Worm (Caenorhabditis elegans) whole organism, late embryonic: ENCODE results near the gene Y42G9A.3.
A peak's percentile ranks its signal among the peaks of the same experiment; 100 is the strongest.

Experiments used
- C08G9.2 ChIP-seq: sonication (generic microtip); optimal IDR thresholded peaks from 2 replicates; lab custom pipeline; 2016; ENCODE audit warnings: mild to moderate bottlenecking, missing genetic modification characterization, moderate library complexity, missing compliant biosample characterization
- C38D4.7 ChIP-seq: fragments of 200-800 bp; sonication (Bioruptor generic); optimal IDR thresholded peaks from 2 replicates; lab custom pipeline; 2018; ENCODE audit warnings: mild to moderate bottlenecking, missing genetic modification characterization, moderate library complexity, missing compliant biosample characterization
- Y22D7AL.16 ChIP-seq: sonication (generic microtip); optimal IDR thresholded peaks from 2 replicates; lab custom pipeline; 2016; ENCODE audit warnings: missing genetic modification characterization, missing compliant biosample characterization
- ama-1 ChIP-seq: fragments of 150-350 bp; optimal IDR thresholded peaks from 2 replicates; lab custom pipeline; 2014
- ceh-14 ChIP-seq: sonication (generic microtip); optimal IDR thresholded peaks from 2 replicates; lab custom pipeline; 2016; ENCODE audit warnings: missing genotype, missing genetic modification characterization, missing compliant biosample characterization
- ceh-18 ChIP-seq: sonication (generic microtip); optimal IDR thresholded peaks from 2 replicates; lab custom pipeline; 2016; ENCODE audit warnings: missing genetic modification characterization, missing compliant biosample characterization
- ceh-19 ChIP-seq: fragments of 200-800 bp; sonication (Bioruptor generic); optimal IDR thresholded peaks from 2 replicates; lab custom pipeline; 2018; ENCODE audit warnings: mild to moderate bottlenecking, missing genetic modification characterization, missing compliant biosample characterization
- ceh-31 ChIP-seq: sonication (generic microtip); optimal IDR thresholded peaks from 2 replicates; lab custom pipeline; 2016; ENCODE audit warnings: missing genetic modification characterization, missing compliant biosample characterization
- ceh-34 ChIP-seq: sonication (generic microtip); optimal IDR thresholded peaks from 2 replicates; lab custom pipeline; 2016; ENCODE audit warnings: mild to moderate bottlenecking, missing genetic modification characterization, missing compliant biosample characterization
- ceh-48 ChIP-seq: sonication (generic microtip); optimal IDR thresholded peaks from 2 replicates; lab custom pipeline; 2016; ENCODE audit warnings: missing genetic modification characterization, inconsistent platforms, missing compliant biosample characterization
- ceh-9 ChIP-seq: sonication (generic microtip); optimal IDR thresholded peaks from 2 replicates; lab custom pipeline; 2016; ENCODE audit warnings: mild to moderate bottlenecking, missing genetic modification characterization, inconsistent platforms, missing compliant biosample characterization
- dmd-4 ChIP-seq: sonication (generic microtip); optimal IDR thresholded peaks from 2 replicates; lab custom pipeline; 2016; ENCODE audit warnings: borderline replicate concordance, missing genetic modification characterization, missing compliant biosample characterization
- ets-4 ChIP-seq: sonication (generic microtip); optimal IDR thresholded peaks from 2 replicates; lab custom pipeline; 2016; ENCODE audit warnings: missing genetic modification characterization, missing compliant biosample characterization
- fax-1 ChIP-seq: sonication (generic microtip); optimal IDR thresholded peaks from 2 replicates; lab custom pipeline; 2016; ENCODE audit warnings: missing genotype, missing genetic modification characterization, missing compliant biosample characterization
- fkh-10 ChIP-seq: fragments of 150-350 bp; optimal IDR thresholded peaks from 2 replicates; lab custom pipeline; 2014; ENCODE audit warnings: missing biosample characterization, missing genetic modification reagents, missing genetic modification characterization
- hlh-30 ChIP-seq: sonication (generic microtip); optimal IDR thresholded peaks from 2 replicates; lab custom pipeline; 2017; ENCODE audit warnings: antibody characterized with exemption, missing genetic modification characterization, missing compliant biosample characterization; ENCODE audit not compliant: insufficient read depth
- hlh-8 ChIP-seq: sonication (generic microtip); optimal IDR thresholded peaks from 2 replicates; lab custom pipeline; 2016; ENCODE audit warnings: missing genotype, missing genetic modification characterization, missing compliant biosample characterization
- madf-2 ChIP-seq: sonication (generic microtip); optimal IDR thresholded peaks from 2 replicates; lab custom pipeline; 2017; ENCODE audit warnings: missing genetic modification characterization, missing compliant biosample characterization
- mec-3 ChIP-seq: sonication (generic microtip); optimal IDR thresholded peaks from 2 replicates; lab custom pipeline; 2016; ENCODE audit warnings: borderline replicate concordance, missing genetic modification characterization, missing compliant biosample characterization
- nfya-1 ChIP-seq: sonication (generic microtip); optimal IDR thresholded peaks from 2 replicates; lab custom pipeline; 2017; ENCODE audit warnings: missing genetic modification characterization, mild to moderate bottlenecking, missing compliant biosample characterization, antibody characterized with exemption, moderate library complexity
- nhr-232 ChIP-seq: sonication (generic microtip); optimal IDR thresholded peaks from 2 replicates; lab custom pipeline; 2016; ENCODE audit warnings: missing genetic modification characterization, missing compliant biosample characterization
- npax-4 ChIP-seq: sonication (generic microtip); optimal IDR thresholded peaks from 2 replicates; lab custom pipeline; 2016; ENCODE audit warnings: missing genetic modification characterization, missing compliant biosample characterization
- odd-2 ChIP-seq: sonication (generic microtip); optimal IDR thresholded peaks from 2 replicates; lab custom pipeline; 2017; ENCODE audit warnings: antibody characterized with exemption, mild to moderate bottlenecking, missing genetic modification characterization, missing compliant biosample characterization
- pat-9 ChIP-seq: fragments of 200-800 bp; sonication (Bioruptor generic); optimal IDR thresholded peaks from 2 replicates; lab custom pipeline; 2018; ENCODE audit warnings: mild to moderate bottlenecking, missing genetic modification characterization, moderate library complexity, missing compliant biosample characterization
- pax-1 ChIP-seq: fragments of 150-350 bp; optimal IDR thresholded peaks from 2 replicates; lab custom pipeline; 2014; ENCODE audit warnings: missing biosample characterization, missing genetic modification characterization
- pha-4 ChIP-seq: fragments of 150-350 bp; optimal IDR thresholded peaks from 2 replicates; lab custom pipeline; 2018; ENCODE audit warnings: missing biosample characterization, missing genetic modification reagents, missing genetic modification characterization
- pqm-1 ChIP-seq: sonication (generic microtip); optimal IDR thresholded peaks from 2 replicates; lab custom pipeline; 2016; ENCODE audit warnings: missing genetic modification characterization, missing compliant biosample characterization
- pros-1 ChIP-seq: fragments of 150-350 bp; optimal IDR thresholded peaks from 2 replicates; lab custom pipeline; 2014; ENCODE audit warnings: missing biosample characterization, missing genetic modification reagents, missing genetic modification characterization
- ref-2 ChIP-seq: sonication (generic microtip); optimal IDR thresholded peaks from 2 replicates; lab custom pipeline; 2016; ENCODE audit warnings: missing genetic modification characterization, missing compliant biosample characterization
- rnt-1 ChIP-seq: sonication (generic microtip); optimal IDR thresholded peaks from 2 replicates; lab custom pipeline; 2016; ENCODE audit warnings: missing genetic modification characterization, missing compliant biosample characterization
- sdc-2 ChIP-seq: sonication (generic microtip); optimal IDR thresholded peaks from 2 replicates; lab custom pipeline; 2016; ENCODE audit warnings: missing genotype, missing genetic modification characterization, missing compliant biosample characterization
- sox-4 ChIP-seq: sonication (generic microtip); optimal IDR thresholded peaks from 2 replicates; lab custom pipeline; 2017; ENCODE audit warnings: mild to moderate bottlenecking, missing genetic modification characterization, inconsistent platforms, missing compliant biosample characterization
- tbx-2 ChIP-seq: sonication (generic microtip); optimal IDR thresholded peaks from 2 replicates; lab custom pipeline; 2016; ENCODE audit warnings: missing genetic modification characterization, missing compliant biosample characterization
- tbx-7 ChIP-seq: sonication (generic microtip); optimal IDR thresholded peaks from 2 replicates; lab custom pipeline; 2016; ENCODE audit warnings: missing genotype, missing genetic modification characterization, missing compliant biosample characterization
- ttx-3 ChIP-seq: sonication (generic microtip); optimal IDR thresholded peaks from 2 replicates; lab custom pipeline; 2016; ENCODE audit warnings: missing genetic modification reagents, missing genetic modification characterization, missing compliant biosample characterization
- unc-42 ChIP-seq: sonication (generic microtip); optimal IDR thresholded peaks from 2 replicates; lab custom pipeline; 2016; ENCODE audit warnings: missing genotype, missing genetic modification characterization, missing compliant biosample characterization
- unc-55 ChIP-seq: sonication (generic microtip); optimal IDR thresholded peaks from 2 replicates; lab custom pipeline; 2017; ENCODE audit warnings: missing biosample characterization, missing genetic modification reagents, missing genetic modification characterization
- unc-86 ChIP-seq: sonication (generic microtip); optimal IDR thresholded peaks from 2 replicates; lab custom pipeline; 2016; ENCODE audit warnings: missing genetic modification characterization, missing compliant biosample characterization

Gene Y42G9A.3

DNA sequence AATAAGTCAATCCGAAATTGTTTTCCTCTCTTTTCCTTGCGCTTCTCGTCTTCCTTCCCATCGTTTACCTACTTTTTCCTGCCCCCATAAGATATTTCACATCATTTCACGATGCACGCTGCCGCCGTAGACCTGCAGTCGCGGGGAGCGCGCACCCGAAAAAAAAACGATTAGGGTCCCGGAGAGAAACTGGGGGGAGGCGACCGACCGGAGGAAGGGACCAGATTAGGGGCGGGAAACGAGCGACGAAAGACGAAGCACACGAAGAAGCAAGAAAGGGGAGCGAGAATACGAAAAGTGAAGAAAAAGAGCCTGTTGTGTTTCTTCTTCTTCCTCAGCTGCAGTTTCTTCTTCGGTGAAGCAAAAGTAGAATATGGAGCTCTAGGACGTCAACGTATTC is 10.8 kb upstream of the Y42G9A.3 start:
- TF ChIP-seq ets-4 (tag; lab: Kevin White, UChicago) (no peak), pqm-1 (tag; lab: Kevin White, UChicago) (no peak), ceh-31 (tag; lab: Kevin White, UChicago) (peak; percentile 42), tbx-2 (tag; lab: Kevin White, UChicago) (peak; percentile 29), ceh-19 (peak; percentile 10), unc-42 (tag; lab: Kevin White, UChicago) (peak; percentile 74), ref-2 (tag; lab: Kevin White, UChicago) (peak; percentile 30), sdc-2 (tag; lab: Kevin White, UChicago) (peak; percentile 22)
- TF ChIP-seq, all 69 proteins: peak for 6

DNA sequence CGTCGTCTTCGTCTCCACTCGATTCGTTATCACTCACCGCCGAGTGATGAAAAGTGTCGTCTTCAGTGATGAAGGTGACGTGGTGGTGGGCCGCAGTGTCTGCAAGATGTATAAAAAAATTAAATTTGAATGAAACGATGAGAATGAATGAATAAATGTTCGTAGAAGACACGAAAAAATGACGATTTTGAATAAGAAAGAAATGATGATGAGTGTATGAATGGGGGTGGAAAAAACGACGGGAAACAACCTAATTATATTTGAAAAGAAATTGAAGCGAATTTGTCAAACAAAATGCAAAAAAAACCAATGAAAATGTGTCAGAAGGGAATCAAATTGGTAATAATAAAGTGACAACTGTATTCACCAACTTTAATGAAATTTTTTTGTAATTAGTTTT is 9.9 kb upstream of the Y42G9A.3 start, which contains the start of gene mvk-1:
Gene mvk-1 (minus strand): TSS at position 101 of the 400 bp plus-strand sequence.
- no peak for TF ChIP-seq ceh-48
- TF ChIP-seq tbx-7 (tag; lab: Kevin White, UChicago), result no peak
- no peak for TF ChIP-seq ceh-9
- no peak for TF ChIP-seq pat-9 (tag; lab: Kevin White, UChicago)
- TF ChIP-seq mec-3, result no peak
- no peak for TF ChIP-seq ceh-19
- no peak for TF ChIP-seq pha-4 (tag; lab: Kevin White, UChicago)
- no peak for TF ChIP-seq rnt-1 (tag; lab: Kevin White, UChicago)
- TF ChIP-seq hlh-30 (tag; lab: Kevin White, UChicago), result no peak
- no peak for TF ChIP-seq madf-2 (tag; lab: Kevin White, UChicago)
- no peak for TF ChIP-seq ref-2 (tag; lab: Kevin White, UChicago)
- TF ChIP-seq, all 69 proteins: peak for 0

DNA sequence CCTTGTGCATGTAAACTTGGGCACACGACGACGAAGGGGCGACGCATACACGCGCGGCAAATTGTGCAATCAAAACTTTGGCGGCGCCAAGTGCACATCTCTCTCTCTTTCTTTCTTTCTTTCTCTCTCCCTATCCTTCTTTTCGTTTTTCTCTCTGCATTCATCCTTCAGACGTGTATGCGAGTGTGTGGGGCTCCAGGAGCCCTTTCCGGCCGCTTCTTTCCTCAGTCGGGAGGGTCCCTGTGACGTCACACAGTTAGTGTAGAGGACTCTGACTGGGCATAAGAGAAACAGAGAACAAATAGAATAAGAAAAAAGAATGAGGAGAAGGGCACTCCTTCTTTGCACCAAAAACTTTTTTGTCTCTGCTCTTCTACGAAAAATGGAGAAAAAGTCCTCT is 8.6 kb upstream of the Y42G9A.3 start:
- TF ChIP-seq fax-1 (tag; lab: Kevin White, UChicago), result peak; percentile 6
- peak; percentile 25 for TF ChIP-seq madf-2 (tag; lab: Kevin White, UChicago)
- TF ChIP-seq ama-1 (lab: Kevin White, UChicago), result no peak
- peak; percentile 39 for TF ChIP-seq tbx-2 (tag; lab: Kevin White, UChicago)
- no peak for TF ChIP-seq hlh-8 (tag; lab: Kevin White, UChicago)
- peak; percentile 63 for TF ChIP-seq ceh-18 (tag; lab: Kevin White, UChicago)
- peak; percentile 43 for TF ChIP-seq nfya-1 (tag; lab: Kevin White, UChicago)
- TF ChIP-seq pros-1 (tag; lab: Kevin White, UChicago), result peak; percentile 55
- peak; percentile 15 for TF ChIP-seq dmd-4 (tag; lab: Kevin White, UChicago)
- TF ChIP-seq ceh-34 (tag; lab: Kevin White, UChicago), result peak; percentile 21
- peak; percentile 51 for TF ChIP-seq ceh-14 (tag; lab: Kevin White, UChicago)
- TF ChIP-seq unc-86 (tag; lab: Kevin White, UChicago), result no peak
- no peak for TF ChIP-seq pax-1
- TF ChIP-seq ceh-31 (tag; lab: Kevin White, UChicago), result peak; percentile 74
- peak; percentile 80 for TF ChIP-seq unc-42 (tag; lab: Kevin White, UChicago)
- TF ChIP-seq, all 69 proteins: peak for 11

DNA sequence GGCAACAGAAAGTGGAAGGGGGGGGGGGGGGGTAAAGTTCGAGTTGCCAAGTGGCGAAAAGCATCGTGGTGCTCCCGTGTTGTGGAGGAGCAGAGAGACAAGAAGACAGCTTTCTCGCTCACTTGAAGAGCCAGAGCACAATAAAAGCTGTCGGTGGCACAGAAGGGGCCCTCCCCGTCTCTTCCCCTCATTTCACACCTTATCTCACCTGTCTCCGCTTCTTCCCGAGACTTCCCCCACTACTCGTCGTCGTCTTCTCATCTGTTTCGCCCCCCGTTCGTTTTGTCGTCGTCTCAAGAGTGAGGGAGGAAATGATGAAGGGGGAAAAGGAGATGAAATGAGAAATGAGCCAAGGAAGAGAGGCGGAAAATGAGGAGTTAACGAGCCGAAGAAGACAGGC is 7.6 kb upstream of the Y42G9A.3 start:
- TF ChIP-seq unc-55 (GFP tag; lab: Kevin White, UChicago), result peak; percentile 36
- TF ChIP-seq C38D4.7, result peak; percentile 12
- no peak for TF ChIP-seq npax-4 (tag; lab: Kevin White, UChicago)
- TF ChIP-seq unc-86 (tag; lab: Kevin White, UChicago), result no peak
- peak; percentile 48 for TF ChIP-seq ceh-19
- peak; percentile 38 for TF ChIP-seq ceh-34 (tag; lab: Kevin White, UChicago)
- TF ChIP-seq odd-2 (tag; lab: Kevin White, UChicago), result no peak
- TF ChIP-seq mec-3, result no peak
- TF ChIP-seq sdc-2 (tag; lab: Kevin White, UChicago), result peak; percentile 28
- no peak for TF ChIP-seq ceh-48
- TF ChIP-seq ceh-18 (tag; lab: Kevin White, UChicago), result peak; percentile 79
- TF ChIP-seq rnt-1 (tag; lab: Kevin White, UChicago), result peak; percentile 49
- TF ChIP-seq nhr-232 (tag; lab: Kevin White, UChicago), result peak; percentile 5
- peak; percentile 35 for TF ChIP-seq pat-9 (tag; lab: Kevin White, UChicago)
- peak; percentile 73 for TF ChIP-seq tbx-2 (tag; lab: Kevin White, UChicago)
- peak; percentile 32 for TF ChIP-seq C08G9.2 (tag; lab: Kevin White, UChicago)
- no peak for TF ChIP-seq Y22D7AL.16 (tag; lab: Kevin White, UChicago)
- TF ChIP-seq fkh-10, result no peak
- peak; percentile 40 for TF ChIP-seq ceh-31 (tag; lab: Kevin White, UChicago)
- no peak for TF ChIP-seq ceh-9
- peak; percentile 41 for TF ChIP-seq sox-4
- peak; percentile 14 for TF ChIP-seq nfya-1 (tag; lab: Kevin White, UChicago)
- TF ChIP-seq ttx-3 (tag; lab: Kevin White, UChicago), result no peak
